Fruit fly (Drosophila melanogaster) whole organism, prepupa: ENCODE data around the gene pie.

Experiments used
- CG11762 ChIP-seq: fragments of 200-800 bp; sonication (Bioruptor generic); optimal IDR thresholded peaks from 3 replicates; lab custom pipeline; 2016; ENCODE audit warnings: missing biosample characterization, missing genetic modification characterization; ENCODE audit not compliant: insufficient read depth
- CG3032 ChIP-seq: fragments of 200-800 bp; optimal IDR thresholded peaks from 2 replicates; lab custom pipeline; 2019; ENCODE audit warnings: missing biosample characterization, mild to moderate bottlenecking, missing genetic modification characterization, moderate library complexity
- CG6808 ChIP-seq: fragments of 200-800 bp; sonication (Bioruptor generic); optimal IDR thresholded peaks from 3 replicates; lab custom pipeline; 2017; ENCODE audit warnings: missing biosample characterization, missing genetic modification characterization, mild to moderate bottlenecking, moderate library complexity, missing genetic modification reagents
- CG8119 ChIP-seq: fragments of 200-800 bp; sonication (Bioruptor generic); IDR thresholded peaks from 3 replicates; pipeline ENCODE4 v1.3.6; 2022; ENCODE audit warnings: missing biosample characterization, missing genetic modification characterization
- Ets21C ChIP-seq: fragments of 200-800 bp; sonication (Bioruptor generic); optimal IDR thresholded peaks from 3 replicates; lab custom pipeline; 2016; ENCODE audit warnings: missing biosample characterization, missing genetic modification characterization
- Gug ChIP-seq: fragments of 200-800 bp; sonication (Bioruptor generic); IDR thresholded peaks from 2 replicates; pipeline ENCODE4 v1.3.6; 2022; ENCODE audit warnings: missing biosample characterization, missing genetic modification characterization
- Lpt ChIP-seq: fragments of 200-800 bp; sonication (Bioruptor generic); optimal IDR thresholded peaks from 3 replicates; lab custom pipeline; 2016; ENCODE audit warnings: missing biosample characterization, missing genetic modification characterization
- OdsH ChIP-seq: fragments of 200-800 bp; sonication (Bioruptor generic); optimal IDR thresholded peaks from 3 replicates; lab custom pipeline; 2016; ENCODE audit warnings: missing biosample characterization, missing genetic modification characterization
- Smox ChIP-seq: fragments of 200-800 bp; sonication (Bioruptor generic); optimal IDR thresholded peaks from 3 replicates; lab custom pipeline; 2016; ENCODE audit warnings: missing biosample characterization, missing genetic modification characterization
- cyc ChIP-seq: fragments of 200-800 bp; sonication (Bioruptor generic); optimal IDR thresholded peaks from 3 replicates; lab custom pipeline; 2016; ENCODE audit warnings: missing biosample characterization, missing genetic modification characterization
- esn ChIP-seq: fragments of 200-800 bp; sonication (Bioruptor generic); optimal IDR thresholded peaks from 2 replicates; lab custom pipeline; 2016; ENCODE audit warnings: missing biosample characterization, mild to moderate bottlenecking, missing genetic modification characterization, moderate library complexity
- fkh ChIP-seq: fragments of 200-800 bp; sonication (Bioruptor generic); optimal IDR thresholded peaks from 3 replicates; lab custom pipeline; 2017; ENCODE audit warnings: missing biosample characterization, mild to moderate bottlenecking, missing genetic modification characterization, moderate library complexity
- net ChIP-seq: fragments of 200-800 bp; sonication (Bioruptor generic); optimal IDR thresholded peaks from 3 replicates; lab custom pipeline; 2016; ENCODE audit warnings: missing biosample characterization, missing genetic modification characterization

DNA sequence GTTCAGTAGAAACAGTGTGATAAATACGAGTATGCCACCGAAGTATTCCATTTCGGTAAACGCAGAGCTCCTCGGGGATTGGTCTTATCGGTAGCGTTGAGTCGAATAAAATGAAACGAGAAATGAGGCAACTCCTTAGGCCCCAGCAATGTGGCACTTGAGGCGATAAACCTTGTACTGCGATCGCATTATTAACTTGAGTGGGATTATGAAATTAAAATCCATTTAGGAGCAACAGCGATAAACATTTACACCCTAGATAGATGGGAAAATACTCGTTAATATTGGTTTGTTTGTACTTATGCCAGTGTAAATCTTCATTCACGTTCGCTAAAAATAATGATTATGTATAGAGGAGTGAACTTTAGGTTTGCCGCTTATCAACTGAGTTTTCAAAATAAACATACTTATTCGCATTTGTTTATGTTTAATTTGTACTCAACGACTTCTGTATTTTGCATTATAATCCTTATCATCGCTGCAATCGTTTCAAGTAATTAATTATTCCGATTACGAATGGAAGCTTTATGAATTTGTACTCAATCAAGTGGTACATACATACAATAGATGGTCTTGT lies 33.5 kb upstream of the pie start:
- TF ChIP-seq CG3032 (no peak), CG11762 (GFP tag; lab: Kevin White, UChicago) (no peak), Smox (GFP tag; lab: Kevin White, UChicago) (no peak), fkh (GFP tag; lab: Kevin White, UChicago) (no peak), CG6808 (GFP tag; lab: Kevin White, UChicago) (no peak), Ets21C (GFP tag; lab: Kevin White, UChicago) (no peak), net (GFP tag; lab: Kevin White, UChicago) (no peak), OdsH (GFP tag; lab: Kevin White, UChicago) (no peak), esn (GFP tag; lab: Kevin White, UChicago) (no peak), cyc (GFP tag; lab: Kevin White, UChicago) (no peak), Lpt (GFP tag; lab: Kevin White, UChicago) (no peak), CG8119 (GFP tag; lab: Robert Waterston, UW) (no peak), Gug (GFP tag; lab: Robert Waterston, UW) (no peak)
